Worm (Caenorhabditis elegans) whole organism, L2 larva: Measurements from ENCODE around the gene smvt-1.

Experiments used
- C34F6.9 ChIP-seq: fragments of 150-350 bp; optimal IDR thresholded peaks from 2 replicates; lab custom pipeline; 2014; ENCODE audit warnings: missing biosample characterization, missing genetic modification characterization
- F13H6.1 ChIP-seq: sonication (generic microtip); optimal IDR thresholded peaks from 2 replicates; lab custom pipeline; 2016; ENCODE audit warnings: missing genetic modification characterization, missing compliant biosample characterization
- Y55F3AM.14 ChIP-seq: fragments of 200-800 bp; sonication (Bioruptor generic); optimal IDR thresholded peaks from 2 replicates; lab custom pipeline; 2018; ENCODE audit warnings: mild to moderate bottlenecking, missing genetic modification characterization, missing compliant biosample characterization
- ZK546.5 ChIP-seq: sonication (generic microtip); optimal IDR thresholded peaks from 2 replicates; lab custom pipeline; 2017; ENCODE audit warnings: missing biosample characterization, missing genetic modification characterization
- aly-2 ChIP-seq: fragments of 150-350 bp; optimal IDR thresholded peaks from 2 replicates; lab custom pipeline; 2014; ENCODE audit warnings: missing biosample characterization, missing genetic modification characterization
- ama-1 ChIP-seq: fragments of 150-350 bp; optimal IDR thresholded peaks from 2 replicates; lab custom pipeline; 2018; ENCODE audit warnings: inconsistent platforms
- blmp-1 ChIP-seq: sonication (generic microtip); optimal IDR thresholded peaks from 2 replicates; lab custom pipeline; 2017; ENCODE audit warnings: missing genetic modification characterization, mild to moderate bottlenecking, missing compliant biosample characterization, antibody characterized with exemption, moderate library complexity; ENCODE audit not compliant: insufficient read depth
- crh-2 ChIP-seq: sonication (generic microtip); optimal IDR thresholded peaks from 2 replicates; lab custom pipeline; 2017; ENCODE audit warnings: missing biosample characterization, missing genetic modification characterization
- dmd-4 ChIP-seq: sonication (generic microtip); optimal IDR thresholded peaks from 2 replicates; lab custom pipeline; 2017; ENCODE audit warnings: missing biosample characterization, missing genetic modification characterization
- elt-1 ChIP-seq: fragments of 150-350 bp; optimal IDR thresholded peaks from 2 replicates; lab custom pipeline; 2014; ENCODE audit warnings: missing biosample characterization, missing genetic modification characterization
- elt-3 ChIP-seq: sonication (generic microtip); optimal IDR thresholded peaks from 2 replicates; lab custom pipeline; 2017; ENCODE audit warnings: missing biosample characterization, missing genetic modification characterization
- fos-1 ChIP-seq: fragments of 150-350 bp; optimal IDR thresholded peaks from 2 replicates; lab custom pipeline; 2014; ENCODE audit warnings: missing biosample characterization, missing genetic modification characterization
- gmeb-1 ChIP-seq: fragments of 150-350 bp; optimal IDR thresholded peaks from 2 replicates; lab custom pipeline; 2014; ENCODE audit warnings: missing biosample characterization, missing genetic modification characterization
- lin-11 ChIP-seq: fragments of 150-350 bp; sonication (generic microtip); optimal IDR thresholded peaks from 2 replicates; lab custom pipeline; 2014; ENCODE audit warnings: missing biosample characterization, missing genetic modification characterization, inconsistent platforms, mixed read lengths
- lin-13 ChIP-seq: fragments of 150-350 bp; optimal IDR thresholded peaks from 2 replicates; lab custom pipeline; 2014; ENCODE audit warnings: missing biosample characterization, missing genetic modification reagents, missing genetic modification characterization
- lin-39 ChIP-seq: fragments of 150-350 bp; optimal IDR thresholded peaks from 2 replicates; lab custom pipeline; 2014; ENCODE audit warnings: missing biosample characterization, missing genetic modification reagents, missing genetic modification characterization
- lsy-2 ChIP-seq, 2 experiments: fragments of 150-350 bp in 1 of 2; sonication (generic microtip) in 1 of 2; optimal IDR thresholded peaks; 2 replicates each; lab custom pipeline; 2014 to 2017; ENCODE audit warnings: missing biosample characterization in 2 of 2, missing genetic modification characterization in 2 of 2
- mab-5 ChIP-seq: fragments of 150-350 bp; optimal IDR thresholded peaks from 2 replicates; lab custom pipeline; 2014; ENCODE audit warnings: missing biosample characterization, missing genetic modification characterization
- mbf-1 ChIP-seq: sonication (generic microtip); optimal IDR thresholded peaks from 2 replicates; lab custom pipeline; 2017; ENCODE audit warnings: missing biosample characterization, missing genetic modification characterization
- mdl-1 ChIP-seq, 2 experiments: fragments of 150-350 bp in 1 of 2; sonication (generic microtip) in 1 of 2; optimal IDR thresholded peaks; 2 replicates each; lab custom pipeline; 2017; ENCODE audit warnings: missing biosample characterization in 2 of 2, missing genetic modification characterization in 2 of 2
- nhr-10 ChIP-seq: sonication (generic microtip); optimal IDR thresholded peaks from 2 replicates; lab custom pipeline; 2017; ENCODE audit warnings: missing biosample characterization, missing genetic modification characterization
- nhr-11 ChIP-seq: fragments of 150-350 bp; optimal IDR thresholded peaks from 2 replicates; lab custom pipeline; 2014; ENCODE audit warnings: missing biosample characterization, missing genetic modification characterization
- nhr-12 ChIP-seq: fragments of 150-350 bp; optimal IDR thresholded peaks from 2 replicates; lab custom pipeline; 2014; ENCODE audit warnings: missing biosample characterization, missing genetic modification characterization
- nhr-129 ChIP-seq: fragments of 150-350 bp; optimal IDR thresholded peaks from 2 replicates; lab custom pipeline; 2014; ENCODE audit warnings: missing biosample characterization, missing genetic modification characterization
- nhr-21 ChIP-seq: fragments of 150-350 bp; optimal IDR thresholded peaks from 2 replicates; lab custom pipeline; 2014; ENCODE audit warnings: missing biosample characterization, missing genetic modification characterization
- nhr-23 ChIP-seq: fragments of 150-350 bp; optimal IDR thresholded peaks from 2 replicates; lab custom pipeline; 2014; ENCODE audit warnings: missing biosample characterization, missing genetic modification reagents, missing genetic modification characterization
- nhr-237 ChIP-seq: fragments of 150-350 bp; optimal IDR thresholded peaks from 2 replicates; lab custom pipeline; 2014; ENCODE audit warnings: missing biosample characterization, missing genetic modification characterization
- nhr-25 ChIP-seq: fragments of 150-350 bp; sonication (generic microtip); optimal IDR thresholded peaks from 3 replicates; lab custom pipeline; 2014; ENCODE audit warnings: missing biosample characterization, missing genetic modification characterization
- nhr-6 ChIP-seq: fragments of 150-350 bp; optimal IDR thresholded peaks from 2 replicates; lab custom pipeline; 2014; ENCODE audit warnings: missing biosample characterization, missing genetic modification characterization
- nhr-77 ChIP-seq: fragments of 150-350 bp; optimal IDR thresholded peaks from 2 replicates; lab custom pipeline; 2014; ENCODE audit warnings: missing biosample characterization, missing genetic modification characterization
- peb-1 ChIP-seq: fragments of 150-350 bp; optimal IDR thresholded peaks from 2 replicates; lab custom pipeline; 2014; ENCODE audit warnings: missing biosample characterization, missing genetic modification characterization
- sem-4 ChIP-seq: fragments of 150-350 bp; optimal IDR thresholded peaks from 2 replicates; lab custom pipeline; 2014; ENCODE audit warnings: missing biosample characterization, missing genetic modification reagents, missing genetic modification characterization
- skn-1 ChIP-seq: sonication (generic microtip); optimal IDR thresholded peaks from 2 replicates; lab custom pipeline; 2017; ENCODE audit warnings: missing biosample characterization, missing genetic modification characterization
- sma-3 ChIP-seq: sonication (generic microtip); optimal IDR thresholded peaks from 2 replicates; lab custom pipeline; 2016; ENCODE audit warnings: missing genetic modification reagents, missing genetic modification characterization, missing compliant biosample characterization
- sma-9 ChIP-seq, 2 experiments: fragments of 150-350 bp in 1 of 2; sonication (generic microtip) in 1 of 2; optimal IDR thresholded peaks; 2 replicates each; lab custom pipeline; 2014 to 2016; ENCODE audit warnings: missing genetic modification characterization in 2 of 2, mild to moderate bottlenecking in 1 of 2, missing biosample characterization in 1 of 2, missing compliant biosample characterization in 1 of 2, missing genetic modification reagents in 1 of 2, moderate library complexity in 1 of 2
- snpc-4 ChIP-seq: fragments of 150-350 bp; optimal IDR thresholded peaks from 2 replicates; lab custom pipeline; 2014; ENCODE audit warnings: missing biosample characterization, missing genetic modification characterization
- unc-55 ChIP-seq: fragments of 150-350 bp; sonication (generic microtip); optimal IDR thresholded peaks from 3 replicates; lab custom pipeline; 2014; ENCODE audit warnings: missing biosample characterization, missing genetic modification reagents, missing genetic modification characterization
- zag-1 ChIP-seq: fragments of 150-350 bp; optimal IDR thresholded peaks from 2 replicates; lab custom pipeline; 2014; ENCODE audit warnings: missing biosample characterization, missing genetic modification characterization
- ztf-11 ChIP-seq: sonication (generic microtip); optimal IDR thresholded peaks from 2 replicates; lab custom pipeline; 2017; ENCODE audit warnings: missing biosample characterization, missing genetic modification characterization
- ztf-4 ChIP-seq: fragments of 150-350 bp; optimal IDR thresholded peaks from 2 replicates; lab custom pipeline; 2014; ENCODE audit warnings: missing biosample characterization, missing genetic modification characterization

Gene smvt-1

ce11 chrX:2552210-2552674, 3.5 kb upstream of the smvt-1 start, which contains the start of gene aat-3:
TSS of gene aat-3 (plus strand) at chrX:2552260.
- peak; percentile 8 for TF ChIP-seq F13H6.1
- TF ChIP-seq mdl-1 (tag; optimal IDR thresholded peaks at IDR 0.05; lab: Kevin White, UChicago) = no peak
- peak; percentile 28 for TF ChIP-seq nhr-25 (tag; lab: Kevin White, UChicago)
- peak; percentile 15 for TF ChIP-seq nhr-129 (tag; lab: Kevin White, UChicago)

ce11 chrX:2551450-2551849, 2.7 kb upstream of the smvt-1 start:
- TF ChIP-seq snpc-4 (tag; lab: Kevin White, UChicago) (peak; percentile 64), nhr-129 (tag; lab: Kevin White, UChicago) (no peak), nhr-11 (no peak), lin-39 (tag; lab: Kevin White, UChicago) (no peak), nhr-12 (tag; lab: Kevin White, UChicago) (no peak), skn-1 (no peak), sem-4 (tag; lab: Kevin White, UChicago) (no peak)
- TF ChIP-seq, all 48 proteins: peak for 1

- TF ChIP-seq fos-1 (tag; lab: Kevin White, UChicago) (no peak), unc-55 (GFP tag; lab: Kevin White, UChicago) (peak; percentile 48), lsy-2 (tag; optimal IDR thresholded peaks at IDR 0.05; lab: Kevin White, UChicago) (peak in 1 of 2 experiments; percentile 25), C34F6.9 (peak; percentile 35), peb-1 (tag; lab: Kevin White, UChicago) (no peak)
These were observed 1.9 kb upstream of the smvt-1 start for ce11 chrX:2550665-2551064.

- no peak for TF ChIP-seq mab-5
- TF ChIP-seq nhr-25 (tag; lab: Kevin White, UChicago) = peak; percentile 4
- TF ChIP-seq nhr-12 (tag; lab: Kevin White, UChicago) = no peak
- TF ChIP-seq nhr-77 (tag; lab: Kevin White, UChicago) = no peak
- peak; percentile 18 for TF ChIP-seq zag-1 (tag; lab: Kevin White, UChicago)
- TF ChIP-seq lin-11 = peak; percentile 30
- peak; percentile 13 for TF ChIP-seq sem-4 (tag; lab: Kevin White, UChicago)
- peak; percentile 64 for TF ChIP-seq fos-1 (tag; lab: Kevin White, UChicago)
- no peak for TF ChIP-seq ztf-4
- TF ChIP-seq crh-2 (tag; lab: Kevin White, UChicago) = peak; percentile 58
- TF ChIP-seq lin-13 (GFP tag; lab: Kevin White, UChicago) = peak; percentile 61
- no peak for TF ChIP-seq ZK546.5 (tag; lab: Kevin White, UChicago)
- TF ChIP-seq elt-1 = no peak
- TF ChIP-seq sma-3 (GFP tag; lab: Kevin White, UChicago) = peak; percentile 37
- no peak for TF ChIP-seq ama-1
- peak; percentile 3 for TF ChIP-seq snpc-4 (tag; lab: Kevin White, UChicago)
- TF ChIP-seq nhr-237 (tag; lab: Kevin White, UChicago) = no peak
- TF ChIP-seq C34F6.9 = peak; percentile 53
- no peak for TF ChIP-seq nhr-6 (tag; lab: Kevin White, UChicago)
- TF ChIP-seq elt-3 (tag; lab: Kevin White, UChicago) = no peak
- no peak for TF ChIP-seq nhr-23 (tag; lab: Kevin White, UChicago)
- no peak for TF ChIP-seq aly-2 (tag; lab: Kevin White, UChicago)
- TF ChIP-seq unc-55 (GFP tag; lab: Kevin White, UChicago) = peak; percentile 55
- TF ChIP-seq nhr-10 = no peak
- peak; percentile 35 to 67 for TF ChIP-seq lsy-2 (tag; optimal IDR thresholded peaks at IDR 0.05; lab: Kevin White, UChicago)
- no peak for TF ChIP-seq Y55F3AM.14 (GFP tag; lab: Kevin White, UChicago)
- peak; percentile 70 for TF ChIP-seq nhr-129 (tag; lab: Kevin White, UChicago)
- TF ChIP-seq F13H6.1 = peak; percentile 74
- no peak for TF ChIP-seq dmd-4
- TF ChIP-seq blmp-1 = no peak
- no peak for TF ChIP-seq mbf-1 (tag; lab: Kevin White, UChicago)
- peak; percentile 66 for TF ChIP-seq nhr-21 (tag; lab: Kevin White, UChicago)
- peak; percentile 66 for TF ChIP-seq sma-9 (GFP tag; optimal IDR thresholded peaks at IDR 0.05; lab: Kevin White, UChicago)
- no peak for TF ChIP-seq sma-9 (tag; optimal IDR thresholded peaks at IDR 0.05; lab: Kevin White, UChicago)
- TF ChIP-seq ztf-11 (tag; lab: Kevin White, UChicago) = no peak
- TF ChIP-seq mdl-1 (tag; optimal IDR thresholded peaks at IDR 0.05; lab: Kevin White, UChicago) = peak in 1 of 2 experiments; percentile 54
- peak; percentile 49 for TF ChIP-seq gmeb-1 (tag; lab: Kevin White, UChicago)
These were observed 538 bp upstream of the smvt-1 start for ce11 chrX:2549322-2549721.
